Worm (Caenorhabditis elegans) whole organism, L1 larva: Measurements from ENCODE around the gene R05H10.1.
A peak's percentile ranks its signal among the peaks of the same experiment; 100 is the strongest.

Experiments
- C04F5.9 ChIP-seq: sonication (generic microtip); optimal IDR thresholded peaks from 2 replicates; lab custom pipeline; 2016; ENCODE audit warnings: missing genetic modification characterization, missing compliant biosample characterization
- C16A3.4 ChIP-seq: fragments of 150-350 bp; optimal IDR thresholded peaks from 2 replicates; lab custom pipeline; 2014; ENCODE audit warnings: missing biosample characterization, missing genetic modification characterization
- C34B4.2 ChIP-seq: sonication (generic microtip); optimal IDR thresholded peaks from 2 replicates; lab custom pipeline; 2017; ENCODE audit warnings: mild to moderate bottlenecking, missing genetic modification characterization, missing compliant biosample characterization
- aly-2 ChIP-seq: fragments of 150-350 bp; optimal IDR thresholded peaks from 2 replicates; lab custom pipeline; 2014; ENCODE audit warnings: missing biosample characterization, missing genetic modification characterization
- ceh-8 ChIP-seq: fragments of 200-800 bp; sonication (Bioruptor generic); optimal IDR thresholded peaks from 2 replicates; lab custom pipeline; 2018; ENCODE audit warnings: mild to moderate bottlenecking, missing genetic modification characterization, moderate library complexity, missing compliant biosample characterization
- ceh-88 ChIP-seq: fragments of 200-800 bp; sonication (Bioruptor generic); IDR thresholded peaks from 2 replicates; pipeline ENCODE4 v1.3.6; 2022; ENCODE audit warnings: missing genetic modification characterization, missing compliant biosample characterization
- ceh-90 ChIP-seq: sonication (generic microtip); optimal IDR thresholded peaks from 2 replicates; lab custom pipeline; 2016; ENCODE audit warnings: missing genetic modification characterization, missing compliant biosample characterization
- ces-1 ChIP-seq: fragments of 150-350 bp; optimal IDR thresholded peaks from 2 replicates; lab custom pipeline; 2014; ENCODE audit warnings: missing biosample characterization, missing genetic modification reagents, missing genetic modification characterization
- dpl-1 ChIP-seq, 3 experiments: fragments of 150-350 bp in 2 of 3; sonication (generic microtip) in 1 of 3; optimal IDR thresholded peaks; 2 replicates each; lab custom pipeline; 2014 to 2017; ENCODE audit warnings: missing biosample characterization in 3 of 3, missing genetic modification characterization in 3 of 3, missing genetic modification reagents in 3 of 3
- efl-1 ChIP-seq, 4 experiments: fragments of 150-350 bp; optimal IDR thresholded peaks in 3 of 4; peaks in 1 of 4; 1 replicate in 1 of 4; 2 replicates in 3 of 4; lab custom pipeline; 2014; ENCODE audit warnings: missing biosample characterization in 2 of 4, missing genetic modification characterization in 2 of 4, missing genetic modification reagents in 2 of 4
- grh-1 ChIP-seq: fragments of 200-800 bp; sonication (Bioruptor generic); IDR thresholded peaks from 2 replicates; pipeline ENCODE4 v1.3.6; 2022; ENCODE audit warnings: missing genetic modification reagents, missing genetic modification characterization, missing compliant biosample characterization
- hlh-17 ChIP-seq: fragments of 200-800 bp; sonication (Bioruptor generic); optimal IDR thresholded peaks from 2 replicates; lab custom pipeline; 2018; ENCODE audit warnings: missing genetic modification characterization, mild to moderate bottlenecking, missing compliant biosample characterization, moderate library complexity, borderline replicate concordance
- hlh-4 ChIP-seq: sonication (generic microtip); optimal IDR thresholded peaks from 2 replicates; lab custom pipeline; 2016; ENCODE audit warnings: mild to moderate bottlenecking, missing genetic modification characterization, missing compliant biosample characterization
- hpl-2 ChIP-seq: fragments of 150-350 bp; optimal IDR thresholded peaks from 2 replicates; lab custom pipeline; 2014; ENCODE audit warnings: missing biosample characterization, missing genetic modification reagents, missing genetic modification characterization
- irx-1 ChIP-seq: sonication (generic microtip); optimal IDR thresholded peaks from 2 replicates; lab custom pipeline; 2016; ENCODE audit warnings: missing genetic modification characterization, missing compliant biosample characterization
- isw-1 ChIP-seq: fragments of 200-800 bp; sonication (Bioruptor generic); IDR thresholded peaks from 2 replicates; pipeline ENCODE4 v1.3.6; 2022; ENCODE audit warnings: missing genetic modification characterization, missing compliant biosample characterization
- lin-39 ChIP-seq: fragments of 150-350 bp; optimal IDR thresholded peaks from 2 replicates; lab custom pipeline; 2014; ENCODE audit warnings: missing biosample characterization, missing genetic modification reagents, missing genetic modification characterization
- lsy-2 ChIP-seq, 2 experiments: fragments of 150-350 bp; optimal IDR thresholded peaks; 2 replicates each; lab custom pipeline; 2014; ENCODE audit warnings: missing biosample characterization in 2 of 2, missing genetic modification characterization in 2 of 2
- mab-9 ChIP-seq: fragments of 200-800 bp; sonication (Bioruptor generic); IDR thresholded peaks from 2 replicates; pipeline ENCODE4 v1.3.6; 2022; ENCODE audit warnings: missing genetic modification reagents, missing genetic modification characterization, missing compliant biosample characterization
- mef-2 ChIP-seq: fragments of 150-350 bp; optimal IDR thresholded peaks from 2 replicates; lab custom pipeline; 2014; ENCODE audit warnings: missing biosample characterization, missing genetic modification characterization
- mep-1 ChIP-seq: fragments of 150-350 bp; optimal IDR thresholded peaks from 2 replicates; lab custom pipeline; 2014; ENCODE audit warnings: missing biosample characterization, missing genetic modification characterization
- nhr-12 ChIP-seq: sonication (generic microtip); optimal IDR thresholded peaks from 2 replicates; lab custom pipeline; 2017; ENCODE audit warnings: missing biosample characterization, missing genetic modification characterization
- nhr-19 ChIP-seq: fragments of 200-800 bp; sonication (Bioruptor generic); conservative IDR thresholded peaks from 2 replicates; pipeline ENCODE4 v1.3.6; 2022; ENCODE audit warnings: missing genetic modification characterization, missing compliant biosample characterization
- nhr-47 ChIP-seq: sonication (generic microtip); optimal IDR thresholded peaks from 2 replicates; lab custom pipeline; 2016; ENCODE audit warnings: mild to moderate bottlenecking, missing genetic modification characterization, moderate library complexity, missing compliant biosample characterization
- nhr-71 ChIP-seq: sonication (generic microtip); optimal IDR thresholded peaks from 2 replicates; lab custom pipeline; 2016; ENCODE audit warnings: mild to moderate bottlenecking, missing genetic modification characterization, moderate library complexity, missing compliant biosample characterization
- nhr-77 ChIP-seq: fragments of 150-350 bp; optimal IDR thresholded peaks from 2 replicates; lab custom pipeline; 2014; ENCODE audit warnings: missing biosample characterization, missing genetic modification characterization
- pax-3 ChIP-seq: fragments of 200-800 bp; sonication (Bioruptor generic); optimal IDR thresholded peaks from 2 replicates; lab custom pipeline; 2018; ENCODE audit warnings: mild to moderate bottlenecking, missing genetic modification characterization, moderate library complexity, missing compliant biosample characterization
- rnt-1 ChIP-seq: sonication (generic microtip); optimal IDR thresholded peaks from 2 replicates; lab custom pipeline; 2016; ENCODE audit warnings: mild to moderate bottlenecking, missing genetic modification characterization, moderate library complexity, missing compliant biosample characterization
- snpc-4 ChIP-seq: fragments of 150-350 bp; optimal IDR thresholded peaks from 2 replicates; lab custom pipeline; 2014; ENCODE audit warnings: missing biosample characterization, missing genetic modification characterization
- sox-4 ChIP-seq: sonication (generic microtip); optimal IDR thresholded peaks from 2 replicates; lab custom pipeline; 2016; ENCODE audit warnings: missing genetic modification characterization, missing compliant biosample characterization
- sup-37 ChIP-seq: fragments of 200-800 bp; sonication (Bioruptor generic); optimal IDR thresholded peaks from 2 replicates; lab custom pipeline; 2018; ENCODE audit warnings: mild to moderate bottlenecking, missing genetic modification characterization, missing compliant biosample characterization
- swsn-7 ChIP-seq: sonication (generic microtip); optimal IDR thresholded peaks from 2 replicates; lab custom pipeline; 2016; ENCODE audit warnings: missing genetic modification characterization, missing compliant biosample characterization
- tbx-2 ChIP-seq: sonication (generic microtip); optimal IDR thresholded peaks from 2 replicates; lab custom pipeline; 2016; ENCODE audit warnings: missing genetic modification characterization, missing compliant biosample characterization
- unc-130 ChIP-seq: fragments of 150-350 bp; optimal IDR thresholded peaks from 2 replicates; lab custom pipeline; 2017; ENCODE audit warnings: missing biosample characterization, missing genetic modification characterization, inconsistent platforms
- unc-30 ChIP-seq: sonication (generic microtip); optimal IDR thresholded peaks from 2 replicates; lab custom pipeline; 2017; ENCODE audit warnings: missing biosample characterization, missing genetic modification characterization
- unc-62 ChIP-seq: fragments of 150-350 bp; optimal IDR thresholded peaks from 2 replicates; lab custom pipeline; 2014; ENCODE audit warnings: missing biosample characterization, missing genetic modification reagents, missing genetic modification characterization
- unc-86 ChIP-seq: sonication (generic microtip); optimal IDR thresholded peaks from 2 replicates; lab custom pipeline; 2016; ENCODE audit warnings: missing genetic modification characterization, missing compliant biosample characterization
- vab-15 ChIP-seq: sonication (generic microtip); optimal IDR thresholded peaks from 2 replicates; lab custom pipeline; 2017; ENCODE audit warnings: missing genotype, mild to moderate bottlenecking, missing genetic modification characterization, missing compliant biosample characterization
- zip-4 ChIP-seq: fragments of 200-800 bp; sonication (Bioruptor generic); optimal IDR thresholded peaks from 2 replicates; lab custom pipeline; 2018; ENCODE audit warnings: mild to moderate bottlenecking, missing genetic modification characterization, moderate library complexity, missing compliant biosample characterization
- ztf-11 ChIP-seq, 2 experiments: sonication (generic microtip); optimal IDR thresholded peaks; 2 replicates each; lab custom pipeline; 2016 to 2017; ENCODE audit warnings: missing genetic modification characterization in 2 of 2, missing biosample characterization in 1 of 2, missing compliant biosample characterization in 1 of 2

The R05H10.1 gene

ce11 chrII:14804259-14804899, 47.2 kb upstream of the R05H10.1 start, which contains the start of gene W01D2.3 (continued):
- TF ChIP-seq grh-1 (peak; percentile 65), ceh-90 (no peak), C34B4.2 (tag; lab: Kevin White, UChicago) (peak; percentile 25), unc-62 (GFP tag; lab: Kevin White, UChicago) (no peak), rnt-1 (tag; lab: Kevin White, UChicago) (peak; percentile 71), nhr-71 (tag; lab: Kevin White, UChicago) (peak; percentile 85), swsn-7 (tag; lab: Kevin White, UChicago) (peak; percentile 84), isw-1 (GFP tag; lab: Robert Waterston, UW) (peak; percentile 54), unc-130 (tag; lab: Kevin White, UChicago) (no peak), sox-4 (tag; lab: Kevin White, UChicago) (peak; percentile 24), mep-1 (tag; lab: Kevin White, UChicago) (peak; percentile 26), mef-2 (no peak), C16A3.4 (peak; percentile 47), aly-2 (peak; percentile 81), nhr-47 (tag; lab: Kevin White, UChicago) (peak; percentile 92), hlh-4 (tag; lab: Kevin White, UChicago) (no peak), sup-37 (GFP tag; lab: Kevin White, UChicago) (peak; percentile 59), unc-86 (tag; lab: Kevin White, UChicago) (peak; percentile 70), ztf-11 (tag; optimal IDR thresholded peaks at IDR 0.05; lab: Kevin White, UChicago) (peak; percentile 21 to 80), lin-39 (no peak), nhr-77 (tag; lab: Kevin White, UChicago) (peak; percentile 55), hpl-2 (no peak), hlh-17 (GFP tag; lab: Kevin White, UChicago) (no peak), dpl-1 (GFP tag; optimal IDR thresholded peaks at IDR 0.05; lab: Kevin White, UChicago) (peak; percentile 42 to 56 (median 54)), lsy-2 (tag; optimal IDR thresholded peaks at IDR 0.05; lab: Kevin White, UChicago) (peak; percentile 62 to 65), tbx-2 (tag; lab: Kevin White, UChicago) (peak; percentile 74), nhr-12 (tag; lab: Kevin White, UChicago) (no peak), pax-3 (tag; lab: Kevin White, UChicago) (peak; percentile 13), ceh-88 (GFP tag; lab: Robert Waterston, UW) (peak; percentile 54; the same call in 1 of the 2 replicates)

ce11 chrII:14805686-14806085, 45.9 kb upstream of the R05H10.1 start, which contains the start of gene srt-11:
TSS of gene srt-11 (plus strand) at chrII:14805986.
- no peak for TF ChIP-seq unc-62 (GFP tag; lab: Kevin White, UChicago)
- peak; percentile 3 for TF ChIP-seq ceh-8
- no peak for TF ChIP-seq efl-1 (optimal IDR thresholded peaks at IDR 0.05; lab: Kevin White, UChicago)
- TF ChIP-seq efl-1 (GFP tag; optimal IDR thresholded peaks at IDR 0.05 in 1 of 2; lab: Kevin White, UChicago), result peak in 1 of 2 experiments; percentile 51

- TF ChIP-seq zip-4 (GFP tag; lab: Kevin White, UChicago), result no peak
- no peak for TF ChIP-seq mab-9 (GFP tag; lab: Robert Waterston, UW)
- TF ChIP-seq snpc-4, result no peak
- TF ChIP-seq C04F5.9, result no peak
- no peak for TF ChIP-seq nhr-12 (tag; lab: Kevin White, UChicago)
- no peak for TF ChIP-seq nhr-19
- TF ChIP-seq C16A3.4, result no peak
- TF ChIP-seq vab-15, result no peak
- TF ChIP-seq lin-39, result no peak
- no peak for TF ChIP-seq ces-1 (GFP tag; lab: Kevin White, UChicago)
- no peak for TF ChIP-seq ceh-90
- TF ChIP-seq swsn-7 (tag; lab: Kevin White, UChicago), result no peak
- TF ChIP-seq irx-1 (tag; lab: Kevin White, UChicago), result no peak
- no peak for TF ChIP-seq unc-30 (tag; lab: Kevin White, UChicago)
These were observed 42.9 kb upstream of the R05H10.1 start, which contains the start of gene W01D2.6 for ce11 chrII:14808686-14809085. TSS of gene W01D2.6 (plus strand) at chrII:14808986.
